Fruit fly (Drosophila melanogaster) Kc167 (cell line): ENCODE measurements around the gene Ccdc39.

Source experiments
- Myc ChIP-seq: fragments of >200 bp; optimal IDR thresholded peaks from 2 replicates; lab custom pipeline; 2017; ENCODE audit warnings: missing external identifiers
- Sin3A ChIP-seq: fragments of >200 bp; optimal IDR thresholded peaks from 2 replicates; lab custom pipeline; 2018; ENCODE audit warnings: missing external identifiers
- h ChIP-seq: fragments of >200 bp; optimal IDR thresholded peaks from 3 replicates; lab custom pipeline; 2018; ENCODE audit warnings: missing external identifiers
- insv ChIP-seq: fragments of >200 bp; optimal IDR thresholded peaks from 3 replicates; lab custom pipeline; 2018; ENCODE audit warnings: missing external identifiers
- psq ChIP-seq: fragments of >200 bp; optimal IDR thresholded peaks from 2 replicates; lab custom pipeline; 2017; ENCODE audit warnings: missing external identifiers
- ttk ChIP-seq: sonication (Bioruptor generic); optimal IDR thresholded peaks from 2 replicates; lab custom pipeline; 2017; ENCODE audit warnings: missing external identifiers

Gene Ccdc39

dm6 chr3R:4784622-4785021 is at the start of gene Ccdc39:
TSS of gene Ccdc39 (minus strand) at chr3R:4784722.
- TF ChIP-seq Myc: no peak
- TF ChIP-seq ttk (lab: Kevin White, UChicago): no peak
- TF ChIP-seq Sin3A (lab: Kevin White, UChicago): no peak
- no peak for TF ChIP-seq insv (lab: Kevin White, UChicago)
- TF ChIP-seq psq (lab: Kevin White, UChicago): no peak
- no peak for TF ChIP-seq h (lab: Kevin White, UChicago)

dm6 chr3R:4833636-4834035 is 49.1 kb upstream of the Ccdc39 start:
- TF ChIP-seq psq (lab: Kevin White, UChicago): no peak
- no peak for TF ChIP-seq ttk (lab: Kevin White, UChicago)
- no peak for TF ChIP-seq Myc
- no peak for TF ChIP-seq h (lab: Kevin White, UChicago)
- no peak for TF ChIP-seq Sin3A (lab: Kevin White, UChicago)

dm6 chr3R:4831197-4831596 is 46.7 kb upstream of the Ccdc39 start, which contains the start of gene CG14659:
TSS of gene CG14659 (minus strand) at chr3R:4831297.
- TF ChIP-seq insv (lab: Kevin White, UChicago) (no peak), psq (lab: Kevin White, UChicago) (no peak), ttk (lab: Kevin White, UChicago) (no peak), Myc (no peak), Sin3A (lab: Kevin White, UChicago) (no peak), h (lab: Kevin White, UChicago) (no peak)

dm6 chr3R:4830413-4830812 is 45.9 kb upstream of the Ccdc39 start, which contains the start of gene CG14658:
TSS of gene CG14658 (minus strand) at chr3R:4830513.
- TF ChIP-seq Sin3A (lab: Kevin White, UChicago) (no peak), ttk (lab: Kevin White, UChicago) (no peak), h (lab: Kevin White, UChicago) (no peak), psq (lab: Kevin White, UChicago) (no peak), Myc (no peak), insv (lab: Kevin White, UChicago) (no peak)

- TF ChIP-seq ttk (lab: Kevin White, UChicago): no peak
- no peak for TF ChIP-seq h (lab: Kevin White, UChicago)
- TF ChIP-seq Myc: no peak
- no peak for TF ChIP-seq insv (lab: Kevin White, UChicago)
- no peak for TF ChIP-seq Sin3A (lab: Kevin White, UChicago)
- TF ChIP-seq psq (lab: Kevin White, UChicago): no peak
These were observed 40.7 kb upstream of the Ccdc39 start for dm6 chr3R:4825188-4825587.

dm6 chr3R:4821098-4821605 is 36.6 kb upstream of the Ccdc39 start, which contains the start of gene CG14657:
TSS of gene CG14657 (minus strand) at chr3R:4821432.
- no peak for TF ChIP-seq Sin3A (lab: Kevin White, UChicago)
- no peak for TF ChIP-seq insv (lab: Kevin White, UChicago)
- TF ChIP-seq psq (lab: Kevin White, UChicago): no peak
- no peak for TF ChIP-seq Myc
- TF ChIP-seq h (lab: Kevin White, UChicago): no peak
- no peak for TF ChIP-seq ttk (lab: Kevin White, UChicago)

dm6 chr3R:4816018-4816417 is 31.5 kb upstream of the Ccdc39 start, which contains the start of gene BBS5:
TSS of gene BBS5 (plus strand) at chr3R:4816318.
- TF ChIP-seq Sin3A (lab: Kevin White, UChicago) (no peak), insv (lab: Kevin White, UChicago) (no peak), ttk (lab: Kevin White, UChicago) (no peak), psq (lab: Kevin White, UChicago) (no peak), h (lab: Kevin White, UChicago) (no peak), Myc (no peak)

dm6 chr3R:4814677-4815076 is 30.2 kb upstream of the Ccdc39 start:
- no peak for TF ChIP-seq insv (lab: Kevin White, UChicago)

- TF ChIP-seq h (lab: Kevin White, UChicago) (no peak), Myc (no peak), ttk (lab: Kevin White, UChicago) (no peak), insv (lab: Kevin White, UChicago) (no peak), psq (lab: Kevin White, UChicago) (no peak)
These were observed 28.7 kb upstream of the Ccdc39 start for dm6 chr3R:4813172-4813716.

dm6 chr3R:4811936-4812534 is 27.5 kb upstream of the Ccdc39 start, which contains the start of the genes Hus1-like and ctrip:
TSS of gene Hus1-like (minus strand) at chr3R:4812096.
TSS of gene ctrip (minus strand) at chr3R:4812096.
- no peak for TF ChIP-seq Myc
- no peak for TF ChIP-seq psq (lab: Kevin White, UChicago)
- no peak for TF ChIP-seq h (lab: Kevin White, UChicago)
- TF ChIP-seq ttk (lab: Kevin White, UChicago): no peak
- no peak for TF ChIP-seq Sin3A (lab: Kevin White, UChicago)
- no peak for TF ChIP-seq insv (lab: Kevin White, UChicago)

dm6 chr3R:4811124-4811935 is 26.8 kb upstream of the Ccdc39 start, which contains the start of gene Gmppb:
TSS of gene Gmppb (plus strand) at chr3R:4811444.
- TF ChIP-seq h (lab: Kevin White, UChicago): no peak
- no peak for TF ChIP-seq Sin3A (lab: Kevin White, UChicago)
- no peak for TF ChIP-seq ttk (lab: Kevin White, UChicago)
- TF ChIP-seq psq (lab: Kevin White, UChicago): no peak
- TF ChIP-seq Myc: no peak
- no peak for TF ChIP-seq insv (lab: Kevin White, UChicago)
